Worm (Caenorhabditis elegans) whole organism, L4 larva: Measurements from ENCODE around the gene cam-1.

ENCODE experiments used
- F37D6.2 ChIP-seq: sonication (generic microtip); optimal IDR thresholded peaks from 2 replicates; lab custom pipeline; 2016; ENCODE audit warnings: mild to moderate bottlenecking, missing genetic modification characterization, missing compliant biosample characterization
- F44E2.7 ChIP-seq: fragments of 200-800 bp; sonication (Bioruptor generic); IDR thresholded peaks from 2 replicates; pipeline ENCODE4 v2.1.2; 2022; ENCODE audit warnings: missing genetic modification characterization, missing compliant biosample characterization
- F49E8.2 ChIP-seq: sonication (generic microtip); optimal IDR thresholded peaks from 2 replicates; lab custom pipeline; 2016; ENCODE audit warnings: missing compliant biosample characterization, mild to moderate bottlenecking, missing genetic modification characterization, borderline replicate concordance
- R02D3.7 ChIP-seq: fragments of 150-350 bp; sonication (generic microtip); optimal IDR thresholded peaks from 3 replicates; lab custom pipeline; 2014; ENCODE audit warnings: missing biosample characterization, missing genetic modification characterization
- Y105C5A.15 ChIP-seq: fragments of 200-800 bp; sonication (Bioruptor generic); IDR thresholded peaks from 2 replicates; pipeline ENCODE4 v1.3.6; 2022; ENCODE audit warnings: missing genetic modification characterization, missing compliant biosample characterization
- Y75B8A.6 ChIP-seq: fragments of 200-800 bp; sonication (Bioruptor generic); IDR thresholded peaks from 2 replicates; pipeline ENCODE4 v1.3.6; 2022; ENCODE audit warnings: missing genetic modification reagents, missing genetic modification characterization, missing compliant biosample characterization
- aha-1 ChIP-seq: fragments of 150-350 bp; peaks from one replicate; lab custom pipeline; 2014; ENCODE audit warnings: missing biosample characterization, missing genetic modification characterization
- ama-1 ChIP-seq: fragments of 150-350 bp; optimal IDR thresholded peaks from 2 replicates; lab custom pipeline; 2014; ENCODE audit warnings: inconsistent platforms, mixed read lengths
- arid-1 ChIP-seq: fragments of 200-800 bp; sonication (Bioruptor generic); conservative IDR thresholded peaks from 2 replicates; pipeline ENCODE4 v1.3.6; 2022; ENCODE audit warnings: missing genetic modification reagents, missing genetic modification characterization, missing compliant biosample characterization
- attf-4 ChIP-seq: sonication (generic microtip); optimal IDR thresholded peaks from 3 replicates; lab custom pipeline; 2017; ENCODE audit warnings: missing biosample characterization, missing genetic modification characterization
- ceh-20 ChIP-seq: fragments of 200-800 bp; sonication (Bioruptor generic); IDR thresholded peaks from 2 replicates; pipeline ENCODE4 v1.3.6; 2022; ENCODE audit warnings: missing genetic modification reagents, missing genetic modification characterization, missing compliant biosample characterization
- ceh-32 ChIP-seq: sonication (generic microtip); optimal IDR thresholded peaks from 2 replicates; lab custom pipeline; 2016; ENCODE audit warnings: mild to moderate bottlenecking, missing genetic modification characterization, missing compliant biosample characterization; ENCODE audit not compliant: poor library complexity
- dmd-9 ChIP-seq: fragments of 200-800 bp; sonication (Bioruptor generic); IDR thresholded peaks from 2 replicates; pipeline ENCODE4 v1.3.6; 2022; ENCODE audit warnings: missing genetic modification reagents, missing genetic modification characterization, missing compliant biosample characterization
- dpl-1 ChIP-seq: fragments of 150-350 bp; optimal IDR thresholded peaks from 2 replicates; lab custom pipeline; 2014; ENCODE audit warnings: missing biosample characterization, missing genetic modification reagents, missing genetic modification characterization
- duxl-1 ChIP-seq: sonication (generic microtip); optimal IDR thresholded peaks from 2 replicates; lab custom pipeline; 2016; ENCODE audit warnings: mild to moderate bottlenecking, missing genetic modification characterization, moderate library complexity, missing compliant biosample characterization; ENCODE audit not compliant: poor library complexity
- fos-1 ChIP-seq: fragments of 150-350 bp; optimal IDR thresholded peaks from 2 replicates; lab custom pipeline; 2014; ENCODE audit warnings: missing biosample characterization, missing genetic modification characterization
- hlh-11 ChIP-seq: fragments of 200-800 bp; sonication (Bioruptor generic); optimal IDR thresholded peaks from 2 replicates; lab custom pipeline; 2018; ENCODE audit warnings: mild to moderate bottlenecking, missing genetic modification characterization, missing compliant biosample characterization
- hlh-30 ChIP-seq: sonication (generic microtip); optimal IDR thresholded peaks from 2 replicates; lab custom pipeline; 2017; ENCODE audit warnings: antibody characterized with exemption, mild to moderate bottlenecking, missing genetic modification characterization, missing compliant biosample characterization; ENCODE audit not compliant: insufficient read depth
- jun-1 ChIP-seq: fragments of 150-350 bp; optimal IDR thresholded peaks from 2 replicates; lab custom pipeline; 2014; ENCODE audit warnings: missing biosample characterization, missing genetic modification reagents, missing genetic modification characterization
- lin-38 ChIP-seq: fragments of 200-800 bp; sonication (Bioruptor generic); IDR thresholded peaks from 2 replicates; pipeline ENCODE4 v1.3.6; 2022; ENCODE audit warnings: missing genetic modification reagents, missing genetic modification characterization, missing compliant biosample characterization
- lsy-2 ChIP-seq, 2 experiments: fragments of 150-350 bp in 1 of 2; sonication (generic microtip) in 1 of 2; optimal IDR thresholded peaks; 2 replicates each; lab custom pipeline; 2014 to 2017; ENCODE audit warnings: missing biosample characterization in 2 of 2, missing genetic modification characterization in 2 of 2
- mdl-1 ChIP-seq, 2 experiments: fragments of 150-350 bp in 1 of 2; sonication (generic microtip) in 1 of 2; optimal IDR thresholded peaks; 2 replicates each; lab custom pipeline; 2014 to 2017; ENCODE audit warnings: missing biosample characterization in 2 of 2, missing genetic modification characterization in 2 of 2
- mdt-29 ChIP-seq: fragments of 200-800 bp; sonication (Bioruptor generic); IDR thresholded peaks from 2 replicates; pipeline ENCODE4 v1.3.6; 2022; ENCODE audit warnings: missing genetic modification reagents, missing genetic modification characterization, missing compliant biosample characterization
- mes-2 ChIP-seq: sonication (generic microtip); optimal IDR thresholded peaks from 2 replicates; lab custom pipeline; 2016; ENCODE audit warnings: missing genotype, mild to moderate bottlenecking, missing genetic modification characterization, missing compliant biosample characterization; ENCODE audit not compliant: poor library complexity, severe bottlenecking
- mxl-3 ChIP-seq: fragments of 200-800 bp; sonication (Bioruptor generic); optimal IDR thresholded peaks from 2 replicates; lab custom pipeline; 2018; ENCODE audit warnings: mild to moderate bottlenecking, missing genetic modification characterization, missing compliant biosample characterization
- nhr-111 ChIP-seq: fragments of 200-800 bp; sonication (Bioruptor generic); optimal IDR thresholded peaks from 2 replicates; lab custom pipeline; 2018; ENCODE audit warnings: mild to moderate bottlenecking, missing genetic modification characterization, missing compliant biosample characterization
- rbr-2 ChIP-seq: sonication (generic microtip); optimal IDR thresholded peaks from 2 replicates; lab custom pipeline; 2016; ENCODE audit warnings: missing genotype, missing genetic modification characterization, missing compliant biosample characterization
- snpc-4 ChIP-seq: fragments of 150-350 bp; optimal IDR thresholded peaks from 2 replicates; lab custom pipeline; 2014; ENCODE audit warnings: missing biosample characterization, missing genetic modification characterization
- unc-62 ChIP-seq, 3 experiments: fragments of 150-350 bp in 1 of 3; sonication (generic microtip); optimal IDR thresholded peaks in 2 of 3; peaks in 1 of 3; 1 replicate in 1 of 3; 2 replicates in 2 of 3; lab custom pipeline; 2014 to 2017; ENCODE audit warnings: missing biosample characterization in 3 of 3, missing genetic modification characterization in 3 of 3, missing genetic modification reagents in 3 of 3, missing genotype in 1 of 3
- ztf-11 ChIP-seq: fragments of 150-350 bp; optimal IDR thresholded peaks from 2 replicates; lab custom pipeline; 2014; ENCODE audit warnings: missing biosample characterization, missing genetic modification characterization

cam-1 gene

ce11 chrII:9322870-9323349 lies 12.8 kb upstream of the cam-1 start, which contains the start of gene rab-39 (continued):
- TF ChIP-seq hlh-30 (tag; lab: Kevin White, UChicago), result peak; percentile 82
- TF ChIP-seq jun-1, result no peak
- no peak for TF ChIP-seq Y105C5A.15 (GFP tag; lab: Robert Waterston, UW)
- TF ChIP-seq ceh-20, result no peak
- no peak for TF ChIP-seq mdl-1 (tag; optimal IDR thresholded peaks at IDR 0.05; lab: Kevin White, UChicago)
- no peak for TF ChIP-seq Y75B8A.6 (GFP tag; lab: Robert Waterston, UW)
- peak in 1 of 2 experiments; percentile 69 for TF ChIP-seq lsy-2 (tag; optimal IDR thresholded peaks at IDR 0.05; lab: Kevin White, UChicago)

ce11 chrII:9319058-9319915 lies 9.2 kb upstream of the cam-1 start, which contains the start of the genes csa-1 and wdfy-2:
Gene csa-1, minus strand, starts transcription at chrII:9319726.
Gene wdfy-2, plus strand, starts transcription at chrII:9319865.
- TF ChIP-seq dpl-1 (GFP tag; lab: Kevin White, UChicago) (peak; percentile 61), aha-1 (tag; lab: Kevin White, UChicago) (peak; percentile 74), mxl-3 (GFP tag; lab: Kevin White, UChicago) (peak; percentile 26), lsy-2 (tag; optimal IDR thresholded peaks at IDR 0.05; lab: Kevin White, UChicago) (peak in 1 of 2 experiments; percentile 23), attf-4 (no peak), R02D3.7 (no peak), snpc-4 (no peak), mes-2 (tag; lab: Kevin White, UChicago) (peak; percentile 66), ztf-11 (tag; lab: Kevin White, UChicago) (no peak)

- TF ChIP-seq attf-4 (no peak), arid-1 (GFP tag; lab: Robert Waterston, UW) (no peak), aha-1 (tag; lab: Kevin White, UChicago) (peak; percentile 85)
These were observed 6.7 kb upstream of the cam-1 start for ce11 chrII:9316801-9317200.

ce11 chrII:9315692-9316091 lies 5.6 kb upstream of the cam-1 start:
- TF ChIP-seq F49E8.2 (no peak), unc-62 (GFP tag; optimal IDR thresholded peaks at IDR 0.05 in 1 of 2; lab: Kevin White, UChicago) (peak in 1 of 2 experiments; percentile 97), unc-62 (tag; optimal IDR thresholded peaks at IDR 0.05; lab: Kevin White, UChicago) (no peak), hlh-11 (tag; lab: Kevin White, UChicago) (no peak), mdt-29 (no peak), F44E2.7 (no peak), hlh-30 (tag; lab: Kevin White, UChicago) (peak; percentile 6), dmd-9 (GFP tag; lab: Robert Waterston, UW) (no peak), dpl-1 (GFP tag; lab: Kevin White, UChicago) (no peak), F37D6.2 (tag; lab: Kevin White, UChicago) (no peak), ceh-32 (tag; lab: Kevin White, UChicago) (no peak)
- TF ChIP-seq, all 104 proteins: peak for 2

ce11 chrII:9314733-9315132 lies 4.6 kb upstream of the cam-1 start:
- TF ChIP-seq duxl-1 (tag; lab: Kevin White, UChicago) (no peak), aha-1 (tag; lab: Kevin White, UChicago) (peak; percentile 9), lin-38 (GFP tag; lab: Robert Waterston, UW) (no peak), fos-1 (tag; lab: Kevin White, UChicago) (no peak), rbr-2 (tag; lab: Kevin White, UChicago) (no peak), nhr-111 (GFP tag; lab: Kevin White, UChicago) (no peak), Y105C5A.15 (GFP tag; lab: Robert Waterston, UW) (no peak), ama-1 (no peak)
